Worm (Caenorhabditis elegans): ENCODE results near the gene srh-218.

srh-218 gene

ce11 chrV:15479107-15479506 lies 14.7 kb upstream of the srh-218 start:
- TF ChIP-seq fos-1 (tag; optimal IDR thresholded peaks at IDR 0.05) (peak; percentile 56), lsy-2 (tag; optimal IDR thresholded peaks at IDR 0.05) (no peak), nhr-6 (tag; optimal IDR thresholded peaks at IDR 0.05) (no peak), skn-1 (tag; optimal IDR thresholded peaks at IDR 0.05) (no peak), nhr-21 (tag; optimal IDR thresholded peaks at IDR 0.05) (no peak), mab-5 (tag; optimal IDR thresholded peaks at IDR 0.05) (no peak), sma-9 (GFP tag; optimal IDR thresholded peaks at IDR 0.05) (peak; percentile 15), sma-9 (tag; optimal IDR thresholded peaks at IDR 0.05) (no peak), ceh-16 (tag; optimal IDR thresholded peaks at IDR 0.05) (no peak), nhr-11 (tag; optimal IDR thresholded peaks at IDR 0.05) (no peak)

- TF ChIP-seq ztf-1 (GFP tag; conservative IDR thresholded peaks at IDR 0.05) (no peak), zag-1 (tag; optimal IDR thresholded peaks at IDR 0.05) (no peak), nhr-237 (tag; optimal IDR thresholded peaks at IDR 0.05) (no peak), snpc-4 (tag; optimal IDR thresholded peaks at IDR 0.05) (no peak), peb-1 (tag; optimal IDR thresholded peaks at IDR 0.05) (no peak), ama-1 (optimal IDR thresholded peaks at IDR 0.05) (no peak), nhr-11 (tag; optimal IDR thresholded peaks at IDR 0.05) (no peak), nhr-12 (tag; optimal IDR thresholded peaks at IDR 0.05) (no peak)
These were observed 14.0 kb upstream of the srh-218 start for ce11 chrV:15479825-15480224.

- TF ChIP-seq egl-27 (tag; optimal IDR thresholded peaks at IDR 0.05) (no peak), blmp-1 (tag; optimal IDR thresholded peaks at IDR 0.05; ENCODE audit: insufficient read depth) (no peak), Y55F3AM.14 (GFP tag; optimal IDR thresholded peaks at IDR 0.05) (no peak), zag-1 (tag; optimal IDR thresholded peaks at IDR 0.05) (no peak), nhr-237 (tag; optimal IDR thresholded peaks at IDR 0.05) (no peak), R02D3.7 (tag; optimal IDR thresholded peaks at IDR 0.05) (no peak), unc-62 (GFP tag; optimal IDR thresholded peaks at IDR 0.05) (no peak), C34F6.9 (tag; optimal IDR thresholded peaks at IDR 0.05) (no peak), nhr-12 (tag; optimal IDR thresholded peaks at IDR 0.05) (no peak), lin-39 (tag; optimal IDR thresholded peaks at IDR 0.05) (no peak), ceh-82 (tag; optimal IDR thresholded peaks at IDR 0.05) (no peak), sma-9 (GFP tag; optimal IDR thresholded peaks at IDR 0.05) (no peak), sma-9 (tag; optimal IDR thresholded peaks at IDR 0.05) (no peak), lin-13 (GFP tag; optimal IDR thresholded peaks at IDR 0.05) (no peak), dmd-4 (tag; optimal IDR thresholded peaks at IDR 0.05) (no peak)
These were observed 13.2 kb upstream of the srh-218 start for ce11 chrV:15480505-15481075.

ce11 chrV:15481374-15481773 lies 12.4 kb upstream of the srh-218 start, which contains the start of gene nhr-150:
nhr-150 (minus strand) TSS chrV:15481465.
- TF ChIP-seq sma-9 (GFP tag; optimal IDR thresholded peaks at IDR 0.05) (peak; percentile 50), sma-9 (tag; optimal IDR thresholded peaks at IDR 0.05) (no peak), mab-5 (tag; optimal IDR thresholded peaks at IDR 0.05) (no peak)

- TF ChIP-seq lin-11 (tag; optimal IDR thresholded peaks at IDR 0.05): no peak
- TF ChIP-seq unc-62 (GFP tag; optimal IDR thresholded peaks at IDR 0.05): no peak
- TF ChIP-seq sma-9 (GFP tag; optimal IDR thresholded peaks at IDR 0.05): peak; percentile 59
- no peak for TF ChIP-seq sma-9 (tag; optimal IDR thresholded peaks at IDR 0.05)
- no peak for TF ChIP-seq nhr-129 (tag; optimal IDR thresholded peaks at IDR 0.05)
- TF ChIP-seq gmeb-1 (tag; optimal IDR thresholded peaks at IDR 0.05): no peak
- TF ChIP-seq unc-39 (tag; optimal IDR thresholded peaks at IDR 0.05): no peak
- TF ChIP-seq fos-1 (tag; optimal IDR thresholded peaks at IDR 0.05): peak; percentile 15
- TF ChIP-seq nhr-6 (tag; optimal IDR thresholded peaks at IDR 0.05): no peak
- TF ChIP-seq lin-13 (GFP tag; optimal IDR thresholded peaks at IDR 0.05): no peak
- no peak for TF ChIP-seq nhr-11 (tag; optimal IDR thresholded peaks at IDR 0.05)
These were observed 10.2 kb upstream of the srh-218 start for ce11 chrV:15483563-15483962.

- TF ChIP-seq ztf-4 (tag; optimal IDR thresholded peaks at IDR 0.05) (no peak), crh-2 (tag; optimal IDR thresholded peaks at IDR 0.05) (no peak), C34F6.9 (tag; optimal IDR thresholded peaks at IDR 0.05) (no peak), lsy-2 (tag; optimal IDR thresholded peaks at IDR 0.05) (no peak), sma-9 (GFP tag; optimal IDR thresholded peaks at IDR 0.05) (no peak), sma-9 (tag; optimal IDR thresholded peaks at IDR 0.05) (no peak), nhr-11 (tag; optimal IDR thresholded peaks at IDR 0.05) (no peak)
These were observed 9.2 kb upstream of the srh-218 start, which contains the start of gene C06B8.3 for ce11 chrV:15484537-15484936. C06B8.3 (minus strand) TSS chrV:15484637.
